Worm (Caenorhabditis elegans) whole organism, late embryonic: ENCODE data around the gene C46G7.1.

Experiments
- C08G9.2 ChIP-seq: sonication (generic microtip); optimal IDR thresholded peaks from 2 replicates; lab custom pipeline; 2016; ENCODE audit warnings: mild to moderate bottlenecking, missing genetic modification characterization, moderate library complexity, missing compliant biosample characterization
- F13H6.1 ChIP-seq: sonication (generic microtip); optimal IDR thresholded peaks from 2 replicates; lab custom pipeline; 2016; ENCODE audit warnings: missing genetic modification characterization, missing compliant biosample characterization
- K09A11.1 ChIP-seq: sonication (generic microtip); optimal IDR thresholded peaks from 2 replicates; lab custom pipeline; 2017; ENCODE audit warnings: antibody characterized with exemption, mild to moderate bottlenecking, missing genetic modification characterization, missing compliant biosample characterization; ENCODE audit not compliant: insufficient read depth
- ahr-1 ChIP-seq: sonication (generic microtip); optimal IDR thresholded peaks from 2 replicates; lab custom pipeline; 2016; ENCODE audit warnings: missing genetic modification characterization, missing compliant biosample characterization
- ceh-19 ChIP-seq: fragments of 200-800 bp; sonication (Bioruptor generic); optimal IDR thresholded peaks from 2 replicates; lab custom pipeline; 2018; ENCODE audit warnings: mild to moderate bottlenecking, missing genetic modification characterization, missing compliant biosample characterization
- fax-1 ChIP-seq: sonication (generic microtip); optimal IDR thresholded peaks from 2 replicates; lab custom pipeline; 2016; ENCODE audit warnings: missing genotype, missing genetic modification characterization, missing compliant biosample characterization
- gmeb-2 ChIP-seq: sonication (generic microtip); optimal IDR thresholded peaks from 2 replicates; lab custom pipeline; 2016; ENCODE audit warnings: missing genetic modification characterization, inconsistent platforms, missing compliant biosample characterization
- nhr-11 ChIP-seq: fragments of 150-350 bp; optimal IDR thresholded peaks from 2 replicates; lab custom pipeline; 2014; ENCODE audit warnings: missing biosample characterization, missing genetic modification characterization
- pqm-1 ChIP-seq: sonication (generic microtip); optimal IDR thresholded peaks from 2 replicates; lab custom pipeline; 2016; ENCODE audit warnings: missing genetic modification characterization, missing compliant biosample characterization

DNA sequence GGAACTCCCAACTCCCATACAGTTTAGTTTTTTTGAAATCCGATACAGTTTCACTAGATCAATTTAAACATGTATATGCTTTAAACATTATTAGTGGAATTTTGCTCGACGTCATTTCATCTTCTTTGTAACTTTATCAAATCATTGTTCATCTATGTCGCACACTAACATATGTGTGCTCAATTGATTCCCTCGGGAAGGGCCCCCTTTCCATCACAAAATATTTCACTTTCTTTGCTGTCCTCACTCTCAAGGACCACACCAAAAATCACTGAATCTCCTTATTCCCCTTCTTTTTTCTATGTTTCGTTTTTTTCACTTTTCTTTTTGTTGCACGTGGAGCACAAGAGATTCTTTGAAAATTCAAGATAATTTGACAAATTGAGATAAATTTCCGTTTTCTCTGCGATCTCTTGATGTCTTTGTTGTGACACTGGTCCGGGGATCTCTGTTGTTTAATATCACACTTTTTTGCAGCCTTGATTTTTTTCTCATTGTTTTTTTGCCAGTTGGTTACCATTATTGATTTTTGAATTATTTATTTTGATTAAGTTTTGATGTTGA, 29.4 kb downstream of the C46G7.1 start:
- TF ChIP-seq nhr-11 (tag; lab: Kevin White, UChicago) (no peak), pqm-1 (tag; lab: Kevin White, UChicago) (no peak), F13H6.1 (tag; lab: Kevin White, UChicago) (no peak), fax-1 (tag; lab: Kevin White, UChicago) (no peak), ceh-19 (no peak), C08G9.2 (tag; lab: Kevin White, UChicago) (no peak), K09A11.1 (no peak), gmeb-2 (no peak), ahr-1 (tag; lab: Kevin White, UChicago) (no peak)
